Worm (Caenorhabditis elegans) whole organism, L1 larva: ENCODE results near the gene klp-13.
A peak's percentile ranks its signal among the peaks of the same experiment; 100 is the strongest.

Experiments
- F16B12.6 ChIP-seq: fragments of 150-350 bp; optimal IDR thresholded peaks from 2 replicates; lab custom pipeline; 2014; ENCODE audit warnings: missing biosample characterization, missing genetic modification characterization
- aha-1 ChIP-seq: fragments of 150-350 bp; optimal IDR thresholded peaks from 2 replicates; lab custom pipeline; 2014; ENCODE audit warnings: missing biosample characterization, missing genetic modification characterization
- alr-1 ChIP-seq: fragments of 200-800 bp; sonication (Bioruptor generic); optimal IDR thresholded peaks from 2 replicates; lab custom pipeline; 2018; ENCODE audit warnings: borderline replicate concordance, mild to moderate bottlenecking, missing genetic modification characterization, missing compliant biosample characterization
- aly-2 ChIP-seq: fragments of 150-350 bp; optimal IDR thresholded peaks from 2 replicates; lab custom pipeline; 2014; ENCODE audit warnings: missing biosample characterization, missing genetic modification characterization
- ama-1 ChIP-seq: fragments of 150-350 bp; optimal IDR thresholded peaks from 2 replicates; lab custom pipeline; 2014
- blmp-1 ChIP-seq: fragments of 150-350 bp; optimal IDR thresholded peaks from 2 replicates; lab custom pipeline; 2014; ENCODE audit warnings: missing biosample characterization, missing genetic modification characterization
- ceh-63 ChIP-seq: fragments of 200-800 bp; sonication (Bioruptor generic); optimal IDR thresholded peaks from 2 replicates; lab custom pipeline; 2018; ENCODE audit warnings: mild to moderate bottlenecking, missing genetic modification characterization, missing compliant biosample characterization
- ceh-8 ChIP-seq: fragments of 200-800 bp; sonication (Bioruptor generic); optimal IDR thresholded peaks from 2 replicates; lab custom pipeline; 2018; ENCODE audit warnings: mild to moderate bottlenecking, missing genetic modification characterization, moderate library complexity, missing compliant biosample characterization
- ceh-82 ChIP-seq, 3 experiments: fragments of 150-350 bp in 1 of 3; sonication (generic microtip) in 2 of 3; optimal IDR thresholded peaks; 2 replicates each; lab custom pipeline; 2014 to 2017; ENCODE audit warnings: missing biosample characterization in 3 of 3, missing genetic modification characterization in 3 of 3
- ceh-88 ChIP-seq: fragments of 200-800 bp; sonication (Bioruptor generic); IDR thresholded peaks from 2 replicates; pipeline ENCODE4 v1.3.6; 2022; ENCODE audit warnings: missing genetic modification characterization, missing compliant biosample characterization
- dpl-1 ChIP-seq, 3 experiments: fragments of 150-350 bp in 2 of 3; sonication (generic microtip) in 1 of 3; optimal IDR thresholded peaks; 2 replicates each; lab custom pipeline; 2014 to 2017; ENCODE audit warnings: missing biosample characterization in 3 of 3, missing genetic modification characterization in 3 of 3, missing genetic modification reagents in 3 of 3
- efl-3 ChIP-seq: fragments of 200-800 bp; sonication (Bioruptor generic); optimal IDR thresholded peaks from 2 replicates; lab custom pipeline; 2018; ENCODE audit warnings: mild to moderate bottlenecking, missing genetic modification characterization, missing compliant biosample characterization
- elt-2 ChIP-seq: sonication (generic microtip); optimal IDR thresholded peaks from 2 replicates; lab custom pipeline; 2016; ENCODE audit warnings: missing genetic modification characterization, mild to moderate bottlenecking, inconsistent platforms, missing compliant biosample characterization, missing genetic modification reagents
- elt-3 ChIP-seq, 6 experiments: fragments of 150-350 bp in 1 of 6; sonication (generic microtip); optimal IDR thresholded peaks; 2 replicates each; lab custom pipeline; 2017 to 2018; ENCODE audit warnings: missing biosample characterization in 6 of 6, missing genetic modification characterization in 6 of 6, inconsistent platforms in 1 of 6
- ets-5 ChIP-seq: fragments of 200-800 bp; sonication (Bioruptor generic); IDR thresholded peaks from 2 replicates; pipeline ENCODE4 v1.3.6; 2022; ENCODE audit warnings: missing genetic modification characterization, missing compliant biosample characterization
- fkh-4 ChIP-seq: sonication (generic microtip); optimal IDR thresholded peaks from 2 replicates; lab custom pipeline; 2016; ENCODE audit warnings: missing compliant biosample characterization, missing genetic modification characterization, borderline replicate concordance
- fkh-8 ChIP-seq: sonication (generic microtip); optimal IDR thresholded peaks from 2 replicates; lab custom pipeline; 2016; ENCODE audit warnings: mild to moderate bottlenecking, missing genetic modification characterization, missing compliant biosample characterization
- grh-1 ChIP-seq: fragments of 200-800 bp; sonication (Bioruptor generic); IDR thresholded peaks from 2 replicates; pipeline ENCODE4 v1.3.6; 2022; ENCODE audit warnings: missing genetic modification reagents, missing genetic modification characterization, missing compliant biosample characterization
- hlh-17 ChIP-seq: fragments of 200-800 bp; sonication (Bioruptor generic); optimal IDR thresholded peaks from 2 replicates; lab custom pipeline; 2018; ENCODE audit warnings: missing genetic modification characterization, mild to moderate bottlenecking, missing compliant biosample characterization, moderate library complexity, borderline replicate concordance
- irx-1 ChIP-seq: sonication (generic microtip); optimal IDR thresholded peaks from 2 replicates; lab custom pipeline; 2016; ENCODE audit warnings: missing genetic modification characterization, missing compliant biosample characterization
- isw-1 ChIP-seq: fragments of 200-800 bp; sonication (Bioruptor generic); IDR thresholded peaks from 2 replicates; pipeline ENCODE4 v1.3.6; 2022; ENCODE audit warnings: missing genetic modification characterization, missing compliant biosample characterization
- jun-1 ChIP-seq: fragments of 150-350 bp; optimal IDR thresholded peaks from 2 replicates; lab custom pipeline; 2014; ENCODE audit warnings: missing biosample characterization, missing genetic modification reagents, missing genetic modification characterization
- lin-13 ChIP-seq: fragments of 150-350 bp; optimal IDR thresholded peaks from 2 replicates; lab custom pipeline; 2014; ENCODE audit warnings: missing biosample characterization, missing genetic modification reagents, missing genetic modification characterization
- lin-14 ChIP-seq: fragments of 200-800 bp; sonication (Bioruptor generic); optimal IDR thresholded peaks from 2 replicates; lab custom pipeline; 2018; ENCODE audit warnings: mild to moderate bottlenecking, missing genetic modification characterization, moderate library complexity, missing compliant biosample characterization
- lin-35 ChIP-seq, 2 experiments: fragments of 150-350 bp; optimal IDR thresholded peaks; 2 replicates each; lab custom pipeline; 2014; ENCODE audit warnings: missing biosample characterization in 2 of 2, missing genetic modification characterization in 2 of 2, missing genetic modification reagents in 2 of 2
- lin-39 ChIP-seq: fragments of 150-350 bp; optimal IDR thresholded peaks from 2 replicates; lab custom pipeline; 2014; ENCODE audit warnings: missing biosample characterization, missing genetic modification reagents, missing genetic modification characterization
- mab-9 ChIP-seq: fragments of 200-800 bp; sonication (Bioruptor generic); IDR thresholded peaks from 2 replicates; pipeline ENCODE4 v1.3.6; 2022; ENCODE audit warnings: missing genetic modification reagents, missing genetic modification characterization, missing compliant biosample characterization
- mdl-1 ChIP-seq, 2 experiments: fragments of 150-350 bp; optimal IDR thresholded peaks; 2 replicates each; lab custom pipeline; 2014 to 2017; ENCODE audit warnings: missing biosample characterization in 2 of 2, missing genetic modification characterization in 2 of 2, inconsistent platforms in 1 of 2
- mef-2 ChIP-seq: fragments of 150-350 bp; optimal IDR thresholded peaks from 2 replicates; lab custom pipeline; 2014; ENCODE audit warnings: missing biosample characterization, missing genetic modification characterization
- nhr-11 ChIP-seq: fragments of 150-350 bp; optimal IDR thresholded peaks from 2 replicates; lab custom pipeline; 2014; ENCODE audit warnings: missing biosample characterization, missing genetic modification characterization
- nhr-12 ChIP-seq: sonication (generic microtip); optimal IDR thresholded peaks from 2 replicates; lab custom pipeline; 2017; ENCODE audit warnings: missing biosample characterization, missing genetic modification characterization
- nhr-19 ChIP-seq: fragments of 200-800 bp; sonication (Bioruptor generic); conservative IDR thresholded peaks from 2 replicates; pipeline ENCODE4 v1.3.6; 2022; ENCODE audit warnings: missing genetic modification characterization, missing compliant biosample characterization
- nhr-237 ChIP-seq: fragments of 150-350 bp; optimal IDR thresholded peaks from 2 replicates; lab custom pipeline; 2014; ENCODE audit warnings: missing biosample characterization, missing genetic modification characterization
- nhr-28 ChIP-seq: fragments of 150-350 bp; optimal IDR thresholded peaks from 2 replicates; lab custom pipeline; 2014; ENCODE audit warnings: missing biosample characterization, missing genetic modification characterization
- nhr-47 ChIP-seq: sonication (generic microtip); optimal IDR thresholded peaks from 2 replicates; lab custom pipeline; 2016; ENCODE audit warnings: mild to moderate bottlenecking, missing genetic modification characterization, moderate library complexity, missing compliant biosample characterization
- nhr-76 ChIP-seq: sonication (generic microtip); optimal IDR thresholded peaks from 2 replicates; lab custom pipeline; 2017; ENCODE audit warnings: missing biosample characterization, missing genetic modification characterization
- nhr-77 ChIP-seq: fragments of 150-350 bp; optimal IDR thresholded peaks from 2 replicates; lab custom pipeline; 2014; ENCODE audit warnings: missing biosample characterization, missing genetic modification characterization
- nhr-84 ChIP-seq: sonication (generic microtip); optimal IDR thresholded peaks from 2 replicates; lab custom pipeline; 2017; ENCODE audit warnings: missing biosample characterization, missing genetic modification characterization
- nhr-85 ChIP-seq: sonication (generic microtip); peaks from one replicate; lab custom pipeline; 2016; ENCODE audit warnings: missing genetic modification characterization, inconsistent platforms, missing compliant biosample characterization
- nhr-90 ChIP-seq: sonication (generic microtip); optimal IDR thresholded peaks from 2 replicates; lab custom pipeline; 2016; ENCODE audit warnings: mild to moderate bottlenecking, missing genetic modification characterization, missing compliant biosample characterization; ENCODE audit not compliant: poor library complexity
- pag-3 ChIP-seq: sonication (generic microtip); optimal IDR thresholded peaks from 2 replicates; lab custom pipeline; 2017; ENCODE audit warnings: missing genetic modification characterization, mild to moderate bottlenecking, missing compliant biosample characterization, antibody characterized with exemption, borderline replicate concordance; ENCODE audit not compliant: insufficient read depth
- pqm-1 ChIP-seq: sonication (generic microtip); optimal IDR thresholded peaks from 3 replicates; lab custom pipeline; 2017; ENCODE audit warnings: missing biosample characterization, missing genetic modification characterization
- rnt-1 ChIP-seq: sonication (generic microtip); optimal IDR thresholded peaks from 2 replicates; lab custom pipeline; 2016; ENCODE audit warnings: mild to moderate bottlenecking, missing genetic modification characterization, moderate library complexity, missing compliant biosample characterization
- snpc-4 ChIP-seq: fragments of 150-350 bp; optimal IDR thresholded peaks from 2 replicates; lab custom pipeline; 2014; ENCODE audit warnings: missing biosample characterization, missing genetic modification characterization
- sup-37 ChIP-seq: fragments of 200-800 bp; sonication (Bioruptor generic); optimal IDR thresholded peaks from 2 replicates; lab custom pipeline; 2018; ENCODE audit warnings: mild to moderate bottlenecking, missing genetic modification characterization, missing compliant biosample characterization
- tbx-2 ChIP-seq: sonication (generic microtip); optimal IDR thresholded peaks from 2 replicates; lab custom pipeline; 2016; ENCODE audit warnings: missing genetic modification characterization, missing compliant biosample characterization
- tlp-1 ChIP-seq: fragments of 150-350 bp; optimal IDR thresholded peaks from 2 replicates; lab custom pipeline; 2014; ENCODE audit warnings: missing biosample characterization, missing genetic modification characterization
- unc-30 ChIP-seq: sonication (generic microtip); optimal IDR thresholded peaks from 2 replicates; lab custom pipeline; 2017; ENCODE audit warnings: missing biosample characterization, missing genetic modification characterization
- unc-62 ChIP-seq: fragments of 150-350 bp; optimal IDR thresholded peaks from 2 replicates; lab custom pipeline; 2014; ENCODE audit warnings: missing biosample characterization, missing genetic modification reagents, missing genetic modification characterization
- unc-86 ChIP-seq: sonication (generic microtip); optimal IDR thresholded peaks from 2 replicates; lab custom pipeline; 2016; ENCODE audit warnings: missing genetic modification characterization, missing compliant biosample characterization
- xbp-1 ChIP-seq: sonication (generic microtip); optimal IDR thresholded peaks from 2 replicates; lab custom pipeline; 2016; ENCODE audit warnings: missing genetic modification characterization, missing compliant biosample characterization

Gene klp-13

DNA sequence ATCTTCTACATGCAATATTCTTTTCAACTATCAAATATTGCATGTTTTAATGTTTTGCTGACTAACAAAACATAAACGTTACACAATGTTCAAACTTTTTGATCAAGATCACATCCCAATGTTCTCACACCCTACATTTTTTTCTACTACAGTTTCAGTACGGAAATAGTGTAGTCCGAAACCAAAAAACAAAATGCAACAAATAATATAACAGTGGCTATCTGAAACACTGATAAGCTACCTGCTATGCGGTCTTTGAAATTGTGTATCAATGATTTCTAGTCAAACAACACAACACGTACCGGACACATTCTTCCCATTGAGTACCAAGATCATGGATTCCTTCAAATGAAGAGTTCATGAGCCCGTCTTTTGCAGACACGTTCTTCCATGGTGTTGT is 43.5 kb upstream of the klp-13 start:
- TF ChIP-seq elt-2 (tag; lab: Kevin White, UChicago) (peak; percentile 13), ceh-82 (tag; optimal IDR thresholded peaks at IDR 0.05; lab: Kevin White, UChicago) (no peak), lin-13 (GFP tag; lab: Kevin White, UChicago) (no peak), tbx-2 (no peak), tlp-1 (tag; lab: Kevin White, UChicago) (no peak), pqm-1 (tag; lab: Kevin White, UChicago) (no peak), elt-3 (tag; optimal IDR thresholded peaks at IDR 0.05; lab: Kevin White, UChicago) (no peak), nhr-85 (peak; percentile 26), nhr-76 (tag; lab: Kevin White, UChicago) (no peak)

DNA sequence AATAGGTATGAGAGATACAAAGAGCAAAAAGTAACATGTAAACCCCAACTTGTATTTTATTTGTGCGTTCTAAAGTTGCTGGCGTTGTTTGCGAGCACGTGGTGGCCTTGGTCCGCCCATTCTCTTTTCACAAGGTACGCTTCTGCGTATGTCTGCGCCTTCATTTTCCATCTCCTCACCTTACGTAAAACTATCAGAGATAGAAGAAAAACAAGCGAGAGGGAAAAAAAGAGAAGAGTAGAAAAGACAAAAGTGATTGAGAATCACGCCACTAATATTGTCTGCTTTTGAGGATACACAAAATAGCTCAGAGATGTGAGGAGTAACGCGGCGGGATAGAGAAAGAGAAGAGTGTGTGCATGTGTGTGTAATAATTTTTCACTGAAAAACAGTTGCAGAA is 42.6 kb upstream of the klp-13 start:
- TF ChIP-seq nhr-12 (tag; lab: Kevin White, UChicago) (no peak), nhr-47 (tag; lab: Kevin White, UChicago) (peak; percentile 44), pag-3 (tag; lab: Kevin White, UChicago) (peak; percentile 35), mdl-1 (tag; optimal IDR thresholded peaks at IDR 0.05; lab: Kevin White, UChicago) (peak in 1 of 2 experiments; percentile 87), alr-1 (no peak), ama-1 (no peak), snpc-4 (tag; lab: Kevin White, UChicago) (no peak), unc-62 (GFP tag; lab: Kevin White, UChicago) (no peak), irx-1 (tag; lab: Kevin White, UChicago) (no peak), lin-35 (GFP tag; optimal IDR thresholded peaks at IDR 0.05; lab: Kevin White, UChicago) (peak in 1 of 2 experiments; percentile 69), blmp-1 (peak; percentile 49), tbx-2 (peak; percentile 43), grh-1 (GFP tag; lab: Robert Waterston, UW) (no peak), pqm-1 (tag; lab: Kevin White, UChicago) (no peak), nhr-84 (no peak), unc-86 (tag; lab: Kevin White, UChicago) (no peak), hlh-17 (GFP tag; lab: Kevin White, UChicago) (no peak), lin-13 (GFP tag; lab: Kevin White, UChicago) (no peak), ceh-63 (GFP tag; lab: Kevin White, UChicago) (no peak), ceh-8 (GFP tag; lab: Kevin White, UChicago) (no peak), nhr-19 (peak; percentile 69), nhr-237 (no peak), lin-14 (GFP tag; lab: Kevin White, UChicago) (peak; percentile 91), unc-30 (tag; lab: Kevin White, UChicago) (no peak), fkh-4 (tag; lab: Kevin White, UChicago) (no peak), ets-5 (no peak), tlp-1 (tag; lab: Kevin White, UChicago) (no peak), lin-39 (tag; lab: Kevin White, UChicago) (no peak), nhr-76 (tag; lab: Kevin White, UChicago) (no peak), sup-37 (GFP tag; lab: Kevin White, UChicago) (no peak), efl-3 (no peak), F16B12.6 (tag; lab: Kevin White, UChicago) (no peak), rnt-1 (tag; lab: Kevin White, UChicago) (peak; percentile 70), ceh-88 (GFP tag; lab: Robert Waterston, UW) (no peak), nhr-85 (peak; percentile 89), fkh-8 (tag; lab: Kevin White, UChicago) (no peak), jun-1 (no peak), nhr-77 (peak; percentile 17), aly-2 (tag; lab: Kevin White, UChicago) (no peak), mab-9 (GFP tag; lab: Robert Waterston, UW) (no peak), nhr-90 (tag; lab: Kevin White, UChicago) (peak; percentile 39), aha-1 (tag; lab: Kevin White, UChicago) (no peak), nhr-11 (tag; lab: Kevin White, UChicago) (peak; percentile 30), dpl-1 (GFP tag; optimal IDR thresholded peaks at IDR 0.05; lab: Kevin White, UChicago) (peak in 1 of 3 experiments; percentile 14), xbp-1 (tag; lab: Kevin White, UChicago) (peak; percentile 19), nhr-28 (tag; lab: Kevin White, UChicago) (no peak), isw-1 (no peak), mef-2 (tag; lab: Kevin White, UChicago) (no peak)
